Fruit fly (Drosophila melanogaster) whole organism, wandering third instar larva: Measurements from ENCODE around the gene CG14974.
A peak's percentile ranks its signal among the peaks of the same experiment; 100 is the strongest.

ENCODE experiments used
- Abd-B ChIP-seq: fragments of >200 bp; optimal IDR thresholded peaks from 2 replicates; lab custom pipeline; 2017; ENCODE audit warnings: missing biosample characterization, missing genetic modification characterization
- CrebA ChIP-seq: fragments of 200-800 bp; sonication (Bioruptor generic); optimal IDR thresholded peaks from 2 replicates; lab custom pipeline; 2016; ENCODE audit warnings: missing biosample characterization, mild to moderate bottlenecking, missing genetic modification characterization, borderline replicate concordance
- Dif ChIP-seq: fragments of 200-275, 200-300 bp; sonication (Bioruptor generic); optimal IDR thresholded peaks from 2 replicates; lab custom pipeline; 2018; ENCODE audit warnings: missing biosample characterization, missing genetic modification characterization; ENCODE audit not compliant: partially characterized antibody
- GATAd ChIP-seq: sonication (Bioruptor generic); optimal IDR thresholded peaks from 2 replicates; lab custom pipeline; 2016; ENCODE audit warnings: missing biosample characterization, missing genetic modification characterization
- HLH106 ChIP-seq: fragments of 200-800 bp; optimal IDR thresholded peaks from 3 replicates; lab custom pipeline; 2019; ENCODE audit warnings: missing biosample characterization, mild to moderate bottlenecking, missing genetic modification characterization, moderate library complexity
- Hnf4 ChIP-seq: fragments of 200-800 bp; sonication (Bioruptor generic); optimal IDR thresholded peaks from 2 replicates; lab custom pipeline; 2016; ENCODE audit warnings: missing biosample characterization, mild to moderate bottlenecking, missing genetic modification characterization
- Hr78 ChIP-seq: fragments of >200 bp; optimal IDR thresholded peaks from 2 replicates; lab custom pipeline; 2017; ENCODE audit warnings: missing biosample characterization, missing genetic modification characterization
- Hr83 ChIP-seq: fragments of 200-300 bp; sonication (Bioruptor generic); optimal IDR thresholded peaks from 2 replicates; lab custom pipeline; 2016; ENCODE audit warnings: missing biosample characterization, mild to moderate bottlenecking, missing genetic modification characterization, moderate library complexity; ENCODE audit not compliant: poor library complexity, severe bottlenecking
- Mio ChIP-seq: sonication (Bioruptor generic); optimal IDR thresholded peaks from 2 replicates; lab custom pipeline; 2016; ENCODE audit warnings: missing biosample characterization, missing genetic modification characterization
- Myc ChIP-seq: fragments of >200 bp; optimal IDR thresholded peaks from 2 replicates; lab custom pipeline; 2017
- N ChIP-seq: fragments of >200 bp; optimal IDR thresholded peaks from 2 replicates; lab custom pipeline; 2018; ENCODE audit warnings: missing biosample characterization, missing external identifiers, missing genetic modification characterization
- OdsH ChIP-seq: fragments of 200-800 bp; sonication (Bioruptor generic); optimal IDR thresholded peaks from 2 replicates; lab custom pipeline; 2016; ENCODE audit warnings: missing biosample characterization, mild to moderate bottlenecking, missing genetic modification characterization
- Rel ChIP-seq, 2 experiments: fragments of 200-800 bp; sonication (Bioruptor generic) in 1 of 2; optimal IDR thresholded peaks; 2 replicates in 1 of 2; 3 replicates in 1 of 2; lab custom pipeline; 2016 to 2019; ENCODE audit warnings: mild to moderate bottlenecking in 2 of 2, missing biosample characterization in 2 of 2, missing genetic modification characterization in 2 of 2, moderate library complexity in 1 of 2
- Sp1 ChIP-seq: fragments of 200-800 bp; sonication (Bioruptor generic); optimal IDR thresholded peaks from 3 replicates; lab custom pipeline; 2019; ENCODE audit warnings: missing biosample characterization, mild to moderate bottlenecking, missing genetic modification characterization, moderate library complexity
- Vsx2 ChIP-seq: fragments of 200-300, 225-300 bp; sonication (Bioruptor generic); optimal IDR thresholded peaks from 2 replicates; lab custom pipeline; 2018; ENCODE audit warnings: missing biosample characterization, missing genetic modification characterization; ENCODE audit not compliant: partially characterized antibody
- br ChIP-seq: fragments of 200-800 bp; sonication (Bioruptor generic); optimal IDR thresholded peaks from 2 replicates; lab custom pipeline; 2016; ENCODE audit warnings: missing biosample characterization, missing genetic modification characterization
- brk ChIP-seq: fragments of 200-800 bp; sonication (Bioruptor generic); optimal IDR thresholded peaks from 2 replicates; lab custom pipeline; 2016; ENCODE audit warnings: missing biosample characterization, mild to moderate bottlenecking, missing genetic modification characterization
- dl ChIP-seq, 2 experiments: fragments of 175-275, 200-275 bp in 1 of 2; fragments of 200-275 bp in 1 of 2; sonication (Bioruptor generic); optimal IDR thresholded peaks; lab custom pipeline; 2018; ENCODE audit warnings: mild to moderate bottlenecking in 2 of 2, missing biosample characterization in 2 of 2, missing genetic modification characterization in 2 of 2, moderate library complexity in 2 of 2; ENCODE audit not compliant: partially characterized antibody in 2 of 2, insufficient read depth in 1 of 2
- dmrt93B ChIP-seq: fragments of 200-800 bp; sonication (Bioruptor generic); optimal IDR thresholded peaks from 2 replicates; lab custom pipeline; 2018; ENCODE audit warnings: missing biosample characterization, mild to moderate bottlenecking, missing genetic modification characterization
- dsf ChIP-seq: sonication (Bioruptor generic); optimal IDR thresholded peaks from 2 replicates; lab custom pipeline; 2016; ENCODE audit warnings: missing biosample characterization, missing genetic modification characterization, borderline replicate concordance
- ey ChIP-seq: fragments of 200-800 bp; sonication (Bioruptor generic); optimal IDR thresholded peaks from 2 replicates; lab custom pipeline; 2016; ENCODE audit warnings: missing biosample characterization, missing genetic modification characterization
- foxo ChIP-seq, 2 experiments: fragments of 200-800 bp; sonication (Bioruptor generic); optimal IDR thresholded peaks; 2 replicates in 1 of 2; 3 replicates in 1 of 2; lab custom pipeline; 2016 to 2017; ENCODE audit warnings: missing biosample characterization in 2 of 2, missing genetic modification characterization in 2 of 2
- h ChIP-seq: fragments of 200-800 bp; sonication (Bioruptor generic); optimal IDR thresholded peaks from 3 replicates; lab custom pipeline; 2016; ENCODE audit warnings: missing biosample characterization, mild to moderate bottlenecking, missing genetic modification characterization
- jim ChIP-seq: fragments of 175-275, 200-325 bp; sonication (Bioruptor generic); optimal IDR thresholded peaks from 2 replicates; lab custom pipeline; 2016; ENCODE audit warnings: missing biosample characterization, mild to moderate bottlenecking, missing genetic modification characterization
- lola ChIP-seq: fragments of >200 bp; optimal IDR thresholded peaks from 2 replicates; lab custom pipeline; 2017; ENCODE audit warnings: missing biosample characterization, missing genetic modification characterization
- pan ChIP-seq: fragments of >200 bp; optimal IDR thresholded peaks from 2 replicates; lab custom pipeline; 2017
- psq ChIP-seq: fragments of 200-800 bp; sonication (Bioruptor generic); optimal IDR thresholded peaks from 3 replicates; lab custom pipeline; 2017; ENCODE audit warnings: missing biosample characterization, mild to moderate bottlenecking, missing genetic modification characterization, moderate library complexity
- rgr ChIP-seq: fragments of 200-800 bp; sonication (Bioruptor generic); optimal IDR thresholded peaks from 3 replicates; lab custom pipeline; 2016; ENCODE audit warnings: missing biosample characterization, mild to moderate bottlenecking, missing genetic modification characterization
- sv ChIP-seq: fragments of 200-800 bp; sonication (Bioruptor generic); optimal IDR thresholded peaks from 3 replicates; lab custom pipeline; 2016; ENCODE audit warnings: missing biosample characterization, missing genetic modification characterization
- tai ChIP-seq: sonication (Bioruptor generic); optimal IDR thresholded peaks from 2 replicates; lab custom pipeline; 2016; ENCODE audit warnings: missing biosample characterization, missing genetic modification characterization
- woc ChIP-seq: sonication (Bioruptor generic); optimal IDR thresholded peaks from 2 replicates; lab custom pipeline; 2016; ENCODE audit warnings: missing biosample characterization, mild to moderate bottlenecking, missing genetic modification characterization

The CG14974 gene

DNA sequence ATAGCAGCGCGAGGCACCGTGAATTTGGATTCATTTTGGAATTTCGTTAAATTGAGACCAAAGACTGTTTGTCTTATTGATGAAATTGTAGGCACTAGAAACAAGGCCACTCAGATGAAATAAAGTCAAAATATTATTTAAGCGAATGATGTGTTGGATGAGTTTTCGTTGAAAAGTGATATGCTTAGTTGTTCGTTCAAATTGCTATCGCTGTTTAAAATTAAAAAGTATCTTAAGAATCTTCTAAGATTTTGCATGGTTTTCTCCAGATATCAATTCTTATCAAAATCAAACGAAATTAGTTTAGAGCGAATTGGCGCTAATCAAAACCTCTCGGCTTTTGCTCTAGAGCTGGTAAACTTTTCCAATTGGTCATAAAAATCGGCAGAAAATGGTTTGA lies at the start of gene CG14974:
Gene CG14974 (minus strand): TSS at position 101 of the 400 bp plus-strand sequence.
- no peak for TF ChIP-seq Dif

DNA sequence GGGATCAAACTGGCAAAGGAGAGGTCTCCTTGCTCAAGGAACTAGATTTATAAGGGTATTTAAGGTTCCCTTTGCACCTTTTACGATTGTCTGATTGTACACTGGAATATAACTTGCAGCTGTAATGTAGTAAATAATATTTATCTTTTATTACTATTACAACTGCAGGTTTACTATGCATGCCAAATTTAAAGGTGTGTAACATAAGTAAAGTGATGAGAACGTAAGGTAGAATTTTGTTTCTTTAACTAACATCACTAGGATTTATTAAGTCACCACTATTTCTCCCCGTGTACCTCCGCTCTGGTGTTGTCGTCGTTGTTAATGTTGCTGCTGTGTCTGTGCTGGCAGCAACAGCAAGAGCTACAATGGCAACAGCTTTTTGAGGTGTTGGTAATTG lies 46.8 kb upstream of the CG14974 start:
- TF ChIP-seq Vsx2 (no peak), pan (lab: Kevin White, UChicago) (no peak), Mio (GFP tag; lab: Kevin White, UChicago) (no peak), ey (GFP tag; lab: Kevin White, UChicago) (no peak), dmrt93B (no peak), Myc (lab: Kevin White, UChicago) (no peak), Rel (GFP tag; optimal IDR thresholded peaks at IDR 0.05; lab: Kevin White, UChicago) (no peak), Rel (tag; optimal IDR thresholded peaks at IDR 0.05; lab: Kevin White, UChicago) (no peak), woc (GFP tag; lab: Kevin White, UChicago) (no peak), dsf (GFP tag; lab: Kevin White, UChicago) (no peak), lola (GFP tag; lab: Kevin White, UChicago) (no peak), sv (GFP tag; lab: Kevin White, UChicago) (no peak), N (GFP tag; lab: Kevin White, UChicago) (no peak), Dif (no peak), br (GFP tag; lab: Kevin White, UChicago) (no peak)

DNA sequence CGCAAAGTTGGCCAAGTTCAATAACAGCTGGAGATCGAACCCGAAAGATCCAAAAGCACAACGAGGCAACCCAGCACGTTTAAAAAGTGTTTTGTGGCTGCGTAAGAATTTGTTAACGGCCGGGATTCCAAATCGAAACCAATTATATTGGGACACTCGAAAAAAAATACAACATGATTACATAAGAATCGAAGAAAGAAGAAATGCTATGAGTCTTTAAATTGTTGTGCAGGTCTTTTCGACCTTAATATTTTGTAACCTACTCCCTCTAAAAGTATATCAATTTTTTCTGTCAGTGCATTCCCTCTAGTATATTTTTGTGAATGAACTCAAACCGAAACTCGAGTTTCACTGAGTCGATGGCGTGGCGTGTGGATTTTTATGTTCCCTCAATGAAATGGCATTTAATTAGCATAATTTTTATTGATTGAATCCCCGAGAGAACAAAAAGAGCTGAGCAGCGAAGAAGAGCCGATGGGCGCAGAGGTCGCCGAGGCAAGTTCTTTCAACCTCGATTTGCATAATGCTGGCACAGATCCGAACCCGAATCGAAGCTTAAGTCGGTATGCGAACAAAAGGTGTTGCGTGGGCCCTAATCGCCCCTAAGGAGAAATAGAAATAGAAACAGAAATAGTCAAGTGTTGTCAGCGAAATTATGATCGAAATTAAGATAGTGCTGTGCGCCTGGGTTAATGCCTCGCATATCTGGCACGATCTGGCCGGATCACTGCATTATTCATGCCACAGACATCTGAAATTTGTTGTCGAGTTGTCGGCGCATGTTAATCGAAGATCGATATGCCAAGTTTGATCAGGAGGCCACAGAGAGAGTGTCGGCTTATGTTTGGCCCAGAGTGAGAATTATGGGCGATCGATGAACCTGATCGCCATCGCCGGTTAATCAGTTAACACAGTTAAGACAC lies 44.7 kb upstream of the CG14974 start:
- TF ChIP-seq Hnf4 (GFP tag; lab: Kevin White, UChicago) (peak; percentile 12), psq (GFP tag; lab: Kevin White, UChicago) (peak; percentile 16), rgr (GFP tag; lab: Kevin White, UChicago) (peak; percentile 45), OdsH (peak; percentile 50), dmrt93B (no peak), ey (GFP tag; lab: Kevin White, UChicago) (peak; percentile 56), sv (GFP tag; lab: Kevin White, UChicago) (peak; percentile 42), tai (GFP tag; lab: Kevin White, UChicago) (peak; percentile 60), Sp1 (GFP tag; lab: Kevin White, UChicago) (peak; percentile 28), HLH106 (no peak), br (GFP tag; lab: Kevin White, UChicago) (peak; percentile 26), Myc (lab: Kevin White, UChicago) (no peak)
- TF ChIP-seq, all 38 proteins: peak for 9

DNA sequence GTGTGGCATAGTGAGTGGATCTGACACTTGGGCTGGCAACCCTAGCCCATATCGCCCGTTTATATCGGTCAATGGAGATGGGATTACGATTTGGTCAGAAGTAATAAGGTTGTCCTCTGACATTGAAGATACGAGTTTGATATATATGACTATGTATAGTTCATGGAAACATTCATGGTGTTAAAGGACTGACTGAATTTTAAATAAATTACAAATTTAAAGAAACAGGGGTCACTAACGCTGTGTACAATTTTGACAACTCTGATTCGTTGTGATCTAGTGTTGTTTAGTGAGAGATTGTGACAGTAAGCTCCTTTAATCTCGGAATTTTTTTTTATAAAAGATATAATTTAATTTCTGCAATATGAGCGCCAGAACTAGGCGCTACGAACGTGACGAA lies 37.9 kb upstream of the CG14974 start, which contains the start of gene CG43098:
Gene CG43098 (plus strand): TSS at position 301 of the 400 bp plus-strand sequence.
- TF ChIP-seq Rel (GFP tag; optimal IDR thresholded peaks at IDR 0.05; lab: Kevin White, UChicago) (no peak), Rel (tag; optimal IDR thresholded peaks at IDR 0.05; lab: Kevin White, UChicago) (no peak), Vsx2 (no peak), Sp1 (GFP tag; lab: Kevin White, UChicago) (no peak), sv (GFP tag; lab: Kevin White, UChicago) (no peak), Hr78 (GFP tag; lab: Kevin White, UChicago) (no peak), N (GFP tag; lab: Kevin White, UChicago) (no peak), Dif (no peak), foxo (GFP tag; optimal IDR thresholded peaks at IDR 0.05; lab: Kevin White, UChicago) (no peak), brk (no peak), Abd-B (GFP tag; lab: Kevin White, UChicago) (no peak), GATAd (GFP tag; lab: Kevin White, UChicago) (no peak), dsf (GFP tag; lab: Kevin White, UChicago) (no peak), Hr83 (GFP tag; lab: Kevin White, UChicago) (no peak), CrebA (GFP tag; lab: Kevin White, UChicago) (no peak), dl (GFP tag; optimal IDR thresholded peaks at IDR 0.05; lab: Kevin White, UChicago; ENCODE audit: insufficient read depth in 1 of 2, partially characterized antibody in 2 of 2) (no peak)

DNA sequence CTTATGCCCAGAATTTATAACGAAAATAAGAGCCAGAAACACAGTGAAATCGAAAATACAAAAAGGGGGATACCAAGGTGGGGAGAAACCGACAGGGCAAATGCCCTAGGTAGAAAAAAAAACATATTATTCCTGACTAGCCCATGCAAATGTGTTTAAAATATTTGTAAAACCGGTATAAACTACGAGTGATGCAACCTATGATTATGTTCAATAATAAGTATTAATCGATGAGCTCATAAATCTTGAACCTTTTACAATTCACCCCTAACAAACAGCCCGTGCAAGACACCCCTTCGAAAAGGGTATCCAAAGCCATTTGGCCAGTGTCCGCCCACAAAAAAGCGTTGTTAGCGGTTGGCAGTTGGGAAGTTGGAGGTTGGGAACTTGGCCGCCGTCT lies 37.1 kb upstream of the CG14974 start:
- TF ChIP-seq br (GFP tag; lab: Kevin White, UChicago) (no peak), OdsH (peak; percentile 2), woc (GFP tag; lab: Kevin White, UChicago) (peak; percentile 38), Abd-B (GFP tag; lab: Kevin White, UChicago) (no peak), Vsx2 (no peak), pan (lab: Kevin White, UChicago) (no peak), Myc (lab: Kevin White, UChicago) (no peak), jim (GFP tag; lab: Kevin White, UChicago) (no peak), Hr83 (GFP tag; lab: Kevin White, UChicago) (no peak), Hnf4 (GFP tag; lab: Kevin White, UChicago) (no peak), Hr78 (GFP tag; lab: Kevin White, UChicago) (no peak), h (GFP tag; lab: Kevin White, UChicago) (no peak)
- TF ChIP-seq, all 38 proteins: peak for 2
